Worm (Caenorhabditis elegans): ENCODE data around the gene T05G5.5.

DNA sequence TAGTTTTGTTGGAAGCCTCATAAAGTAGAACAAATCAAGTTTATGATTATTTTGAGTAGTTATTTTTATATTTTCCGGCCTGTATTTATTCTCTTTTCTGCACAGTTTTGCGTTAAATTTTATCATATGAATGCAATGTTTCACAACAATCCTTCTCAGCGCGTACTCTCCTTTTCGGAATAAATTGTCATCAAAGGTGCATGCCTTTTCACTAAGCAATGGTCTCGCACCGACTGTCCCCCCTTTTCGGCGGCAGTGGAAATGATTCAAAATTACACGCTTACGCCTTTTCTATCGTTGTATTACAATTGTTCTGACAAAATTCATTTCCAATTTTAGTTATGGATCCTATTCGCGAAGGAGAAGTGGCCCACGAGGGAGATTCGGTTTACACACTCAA is 4.1 kb downstream of the T05G5.5 start, which contains the start of the genes iff-1 and cdk-1:
- TF ChIP-seq fkh-10 (GFP tag; optimal IDR thresholded peaks at IDR 0.05) (no peak), pha-4 (tag; optimal IDR thresholded peaks at IDR 0.05) (no peak), mec-3 (tag; optimal IDR thresholded peaks at IDR 0.05; ENCODE audit: borderline replicate concordance) (no peak), F13H6.1 (tag; optimal IDR thresholded peaks at IDR 0.05) (no peak), syd-9 (tag; optimal IDR thresholded peaks at IDR 0.05) (no peak), pag-3 (tag; optimal IDR thresholded peaks at IDR 0.05; ENCODE audit: borderline replicate concordance) (no peak), sox-2 (GFP tag; IDR thresholded peaks at IDR 0.05) (no peak), ama-1 (optimal IDR thresholded peaks at IDR 0.05) (no peak), elt-2 (tag; optimal IDR thresholded peaks at IDR 0.05) (no peak), pqm-1 (tag; optimal IDR thresholded peaks at IDR 0.05) (no peak), pax-1 (tag; optimal IDR thresholded peaks at IDR 0.05) (no peak), hlh-30 (tag; optimal IDR thresholded peaks at IDR 0.05; ENCODE audit: insufficient read depth) (no peak)

Measured in whole organism, late embryonic.